Worm (Caenorhabditis elegans): ENCODE data around the gene C45B2.1.

The C45B2.1 gene

ce11 chrX:6098420-6098819 lies 12.5 kb downstream of the C45B2.1 start:
- no peak for TF ChIP-seq lin-39 (tag; optimal IDR thresholded peaks at IDR 0.05)
- no peak for TF ChIP-seq sem-4 (tag; optimal IDR thresholded peaks at IDR 0.05)
- TF ChIP-seq blmp-1 (tag; optimal IDR thresholded peaks at IDR 0.05; ENCODE audit: insufficient read depth): no peak
- TF ChIP-seq nhr-11 (tag; optimal IDR thresholded peaks at IDR 0.05): no peak
- TF ChIP-seq R02D3.7 (tag; optimal IDR thresholded peaks at IDR 0.05): no peak
- TF ChIP-seq unc-62 (GFP tag; optimal IDR thresholded peaks at IDR 0.05): no peak
- TF ChIP-seq alr-1 (tag; optimal IDR thresholded peaks at IDR 0.05): no peak
- no peak for TF ChIP-seq nhr-23 (tag; optimal IDR thresholded peaks at IDR 0.05)
- TF ChIP-seq nhr-21 (tag; optimal IDR thresholded peaks at IDR 0.05): no peak
- TF ChIP-seq ceh-16 (tag; optimal IDR thresholded peaks at IDR 0.05): no peak
- TF ChIP-seq C34F6.9 (tag; optimal IDR thresholded peaks at IDR 0.05): no peak
- no peak for TF ChIP-seq mdl-1 (tag; optimal IDR thresholded peaks at IDR 0.05)
- TF ChIP-seq crh-2 (tag; optimal IDR thresholded peaks at IDR 0.05): peak; percentile 10
- no peak for TF ChIP-seq mab-5 (tag; optimal IDR thresholded peaks at IDR 0.05)
- peak; percentile 44 for TF ChIP-seq sma-9 (GFP tag; optimal IDR thresholded peaks at IDR 0.05)
- no peak for TF ChIP-seq sma-9 (tag; optimal IDR thresholded peaks at IDR 0.05)
- TF ChIP-seq lin-11 (tag; optimal IDR thresholded peaks at IDR 0.05): no peak
- peak; percentile 74 for TF ChIP-seq fos-1 (tag; optimal IDR thresholded peaks at IDR 0.05)

ce11 chrX:6100395-6101099 lies 14.6 kb downstream of the C45B2.1 start:
- no peak for TF ChIP-seq ztf-11 (tag; optimal IDR thresholded peaks at IDR 0.05)
- TF ChIP-seq R02D3.7 (tag; optimal IDR thresholded peaks at IDR 0.05): no peak
- no peak for TF ChIP-seq nhr-77 (tag; optimal IDR thresholded peaks at IDR 0.05)
- no peak for TF ChIP-seq elt-1 (tag; optimal IDR thresholded peaks at IDR 0.05)
- no peak for TF ChIP-seq lin-39 (tag; optimal IDR thresholded peaks at IDR 0.05)
- TF ChIP-seq zag-1 (tag; optimal IDR thresholded peaks at IDR 0.05): no peak
- no peak for TF ChIP-seq mab-5 (tag; optimal IDR thresholded peaks at IDR 0.05)
- TF ChIP-seq blmp-1 (tag; optimal IDR thresholded peaks at IDR 0.05; ENCODE audit: insufficient read depth): peak; percentile 16
- peak; percentile 48 for TF ChIP-seq nhr-25 (tag; optimal IDR thresholded peaks at IDR 0.05)
- no peak for TF ChIP-seq nhr-11 (tag; optimal IDR thresholded peaks at IDR 0.05)
- no peak for TF ChIP-seq ztf-1 (GFP tag; conservative IDR thresholded peaks at IDR 0.05)
- no peak for TF ChIP-seq nhr-237 (tag; optimal IDR thresholded peaks at IDR 0.05)
- TF ChIP-seq fos-1 (tag; optimal IDR thresholded peaks at IDR 0.05): peak; percentile 65
- TF ChIP-seq dmd-4 (tag; optimal IDR thresholded peaks at IDR 0.05): no peak

- TF ChIP-seq zag-1 (tag; optimal IDR thresholded peaks at IDR 0.05): no peak
- no peak for TF ChIP-seq ama-1 (optimal IDR thresholded peaks at IDR 0.05)
- TF ChIP-seq nhr-6 (tag; optimal IDR thresholded peaks at IDR 0.05): no peak
- TF ChIP-seq unc-39 (tag; optimal IDR thresholded peaks at IDR 0.05): no peak
- TF ChIP-seq nhr-77 (tag; optimal IDR thresholded peaks at IDR 0.05): no peak
- no peak for TF ChIP-seq mbf-1 (tag; optimal IDR thresholded peaks at IDR 0.05)
- no peak for TF ChIP-seq Y55F3AM.14 (GFP tag; optimal IDR thresholded peaks at IDR 0.05)
- no peak for TF ChIP-seq lin-11 (tag; optimal IDR thresholded peaks at IDR 0.05)
- TF ChIP-seq elt-1 (tag; optimal IDR thresholded peaks at IDR 0.05): no peak
- TF ChIP-seq ztf-11 (tag; optimal IDR thresholded peaks at IDR 0.05): no peak
- no peak for TF ChIP-seq C34F6.9 (tag; optimal IDR thresholded peaks at IDR 0.05)
Measured at ce11 chrX:6103297-6103696, 17.4 kb downstream of the C45B2.1 start, which contains the start of gene C15H9.11. Gene C15H9.11, minus strand, starts transcription at chrX:6103397.

ce11 chrX:6107962-6108361 lies 22.0 kb downstream of the C45B2.1 start:
- TF ChIP-seq sem-4 (tag; optimal IDR thresholded peaks at IDR 0.05): no peak
- no peak for TF ChIP-seq unc-39 (tag; optimal IDR thresholded peaks at IDR 0.05)
- TF ChIP-seq lin-13 (GFP tag; optimal IDR thresholded peaks at IDR 0.05): no peak
- no peak for TF ChIP-seq alr-1 (tag; optimal IDR thresholded peaks at IDR 0.05)
- TF ChIP-seq egl-27 (tag; optimal IDR thresholded peaks at IDR 0.05): no peak

ce11 chrX:6109288-6109770 lies 23.4 kb downstream of the C45B2.1 start, which contains the start of gene kynu-1:
Gene kynu-1, minus strand, starts transcription at chrX:6109338.
- no peak for TF ChIP-seq sem-4 (tag; optimal IDR thresholded peaks at IDR 0.05)
- no peak for TF ChIP-seq elt-1 (tag; optimal IDR thresholded peaks at IDR 0.05)
- peak; percentile 42 for TF ChIP-seq blmp-1 (tag; optimal IDR thresholded peaks at IDR 0.05; ENCODE audit: insufficient read depth)
- TF ChIP-seq nhr-237 (tag; optimal IDR thresholded peaks at IDR 0.05): no peak
- no peak for TF ChIP-seq mbf-1 (tag; optimal IDR thresholded peaks at IDR 0.05)
- no peak for TF ChIP-seq lin-13 (GFP tag; optimal IDR thresholded peaks at IDR 0.05)
- TF ChIP-seq nhr-77 (tag; optimal IDR thresholded peaks at IDR 0.05): no peak
- TF ChIP-seq ceh-82 (tag; optimal IDR thresholded peaks at IDR 0.05): no peak
- no peak for TF ChIP-seq R02D3.7 (tag; optimal IDR thresholded peaks at IDR 0.05)
- peak; percentile 54 for TF ChIP-seq fos-1 (tag; optimal IDR thresholded peaks at IDR 0.05)
- TF ChIP-seq lsy-2 (tag; optimal IDR thresholded peaks at IDR 0.05): no peak
- peak; percentile 26 for TF ChIP-seq sma-3 (GFP tag; optimal IDR thresholded peaks at IDR 0.05)
- no peak for TF ChIP-seq ama-1 (optimal IDR thresholded peaks at IDR 0.05)
- TF ChIP-seq C34F6.9 (tag; optimal IDR thresholded peaks at IDR 0.05): no peak
- TF ChIP-seq alr-1 (tag; optimal IDR thresholded peaks at IDR 0.05): no peak
- TF ChIP-seq unc-39 (tag; optimal IDR thresholded peaks at IDR 0.05): no peak
- TF ChIP-seq ztf-1 (GFP tag; conservative IDR thresholded peaks at IDR 0.05): no peak
- TF ChIP-seq zag-1 (tag; optimal IDR thresholded peaks at IDR 0.05): no peak
- TF ChIP-seq peb-1 (tag; optimal IDR thresholded peaks at IDR 0.05): no peak
- TF ChIP-seq nhr-12 (tag; optimal IDR thresholded peaks at IDR 0.05): no peak
- no peak for TF ChIP-seq lin-39 (tag; optimal IDR thresholded peaks at IDR 0.05)
- TF ChIP-seq skn-1 (tag; optimal IDR thresholded peaks at IDR 0.05): no peak
- TF ChIP-seq snpc-4 (tag; optimal IDR thresholded peaks at IDR 0.05): no peak
- TF ChIP-seq nhr-11 (tag; optimal IDR thresholded peaks at IDR 0.05): no peak
- no peak for TF ChIP-seq nhr-23 (tag; optimal IDR thresholded peaks at IDR 0.05)
- peak; percentile 8 for TF ChIP-seq egl-27 (tag; optimal IDR thresholded peaks at IDR 0.05)
- TF ChIP-seq lin-11 (tag; optimal IDR thresholded peaks at IDR 0.05): no peak
- TF ChIP-seq dmd-4 (tag; optimal IDR thresholded peaks at IDR 0.05): no peak
